Worm (Caenorhabditis elegans): Measurements from ENCODE around the gene kel-3.
A peak's percentile ranks its signal among the peaks of the same experiment; 100 is the strongest.

ce11 chrIII:13457305-13457704 is 7.3 kb upstream of the kel-3 start:
- TF ChIP-seq R02D3.7 (tag; optimal IDR thresholded peaks at IDR 0.05) (no peak), skn-1 (tag; optimal IDR thresholded peaks at IDR 0.05) (no peak), set-16 (GFP tag; IDR thresholded peaks at IDR 0.05) (no peak), nhr-6 (tag; optimal IDR thresholded peaks at IDR 0.05) (no peak), pqm-1 (tag; optimal IDR thresholded peaks at IDR 0.05) (no peak), snpc-4 (tag; optimal IDR thresholded peaks at IDR 0.05) (no peak), ZK337.2 (GFP tag; IDR thresholded peaks at IDR 0.05) (no peak), lin-15B (tag; optimal IDR thresholded peaks at IDR 0.05) (no peak), ztf-11 (tag; optimal IDR thresholded peaks at IDR 0.05) (no peak), F44E2.7 (GFP tag; IDR thresholded peaks at IDR 0.05) (no peak), sdz-12 (GFP tag; optimal IDR thresholded peaks at IDR 0.05) (no peak), fkh-10 (GFP tag; optimal IDR thresholded peaks at IDR 0.05) (no peak), Y105C5A.15 (GFP tag; IDR thresholded peaks at IDR 0.05) (0 out of 2 replicates have a peak, but pooled peaks have one; percentile 48)

All from whole organism, L4 larva.